Fruit fly (Drosophila melanogaster): ENCODE results near the gene CG34328.

CG34328 gene

DNA sequence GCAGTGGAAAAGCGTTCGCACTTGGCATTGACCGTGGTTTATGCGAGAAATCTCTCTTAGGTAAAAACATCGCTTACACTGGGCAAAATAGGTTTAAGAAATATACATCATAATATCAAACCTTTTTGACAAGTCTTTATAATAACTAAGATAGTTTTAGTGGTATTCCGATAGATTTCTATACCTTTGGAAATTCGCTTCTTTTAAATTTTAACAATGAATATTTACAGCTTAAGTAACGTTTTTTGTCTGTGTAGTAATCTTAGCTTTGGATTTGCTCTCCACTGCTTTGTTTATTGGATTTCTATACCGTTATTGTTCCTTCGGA, 7.5 kb upstream of the CG34328 start (continued):
- TF ChIP-seq otp (GFP tag; IDR thresholded peaks at IDR 0.05) = no peak
- no peak for TF ChIP-seq CG13287 (GFP tag; IDR thresholded peaks at IDR 0.05; ENCODE audit: partially characterized antibody)
- no peak for TF ChIP-seq Dref (GFP tag; IDR thresholded peaks at IDR 0.05)
- no peak for TF ChIP-seq slp2 (GFP tag; optimal IDR thresholded peaks at IDR 0.05)
- TF ChIP-seq CrebB (tag; optimal IDR thresholded peaks at IDR 0.05) = no peak
- TF ChIP-seq Atf-2 (GFP tag; optimal IDR thresholded peaks at IDR 0.05) = no peak
- TF ChIP-seq ham (GFP tag; IDR thresholded peaks at IDR 0.05) = no peak
- no peak for TF ChIP-seq CG12299 (tag; optimal IDR thresholded peaks at IDR 0.05)
- TF ChIP-seq Sox102F (GFP tag; optimal IDR thresholded peaks at IDR 0.05) = peak; percentile 48
- TF ChIP-seq wek (GFP tag; optimal IDR thresholded peaks at IDR 0.05) = no peak
- no peak for TF ChIP-seq CG14014 (GFP tag; IDR thresholded peaks at IDR 0.05)
- TF ChIP-seq CG11696 (GFP tag; IDR thresholded peaks at IDR 0.05) = no peak; the same call in 1 of the 2 replicates
- TF ChIP-seq caup (GFP tag; optimal IDR thresholded peaks at IDR 0.05; ENCODE audit: severe bottlenecking) = no peak
- TF ChIP-seq CG4404 (GFP tag; IDR thresholded peaks at IDR 0.05) = no peak
- TF ChIP-seq ttk (GFP tag; IDR thresholded peaks at IDR 0.05) = no peak
- TF ChIP-seq ind (GFP tag; optimal IDR thresholded peaks at IDR 0.05) = no peak
- TF ChIP-seq sr (GFP tag; IDR thresholded peaks at IDR 0.05) = no peak
- peak; percentile 9 for TF ChIP-seq CG9817 (tag; optimal IDR thresholded peaks at IDR 0.05)
- TF ChIP-seq org-1 (GFP tag; optimal IDR thresholded peaks at IDR 0.05) = no peak
- TF ChIP-seq amos (GFP tag; IDR thresholded peaks at IDR 0.05; ENCODE audit: partially characterized antibody) = no peak
- TF ChIP-seq Sox100B (GFP tag; optimal IDR thresholded peaks at IDR 0.05) = no peak
- no peak for TF ChIP-seq peb (GFP tag; IDR thresholded peaks at IDR 0.05)
- no peak; the same call in 1 of the 2 replicates for TF ChIP-seq slbo (GFP tag; IDR thresholded peaks at IDR 0.05)
- no peak for TF ChIP-seq Hand (GFP tag; optimal IDR thresholded peaks at IDR 0.05)
- TF ChIP-seq Pdp1 (GFP tag; optimal IDR thresholded peaks at IDR 0.05) = peak in 1 of 2 experiments; percentile 31
- no peak for TF ChIP-seq ftz-f1 (GFP tag; optimal IDR thresholded peaks at IDR 0.05)
- TF ChIP-seq CG3281 (GFP tag; optimal IDR thresholded peaks at IDR 0.05) = peak; percentile 21
- TF ChIP-seq salm (tag; optimal IDR thresholded peaks at IDR 0.05) = no peak
- TF ChIP-seq HLHmδ (GFP tag; optimal IDR thresholded peaks at IDR 0.05) = no peak
- TF ChIP-seq CG2678 (tag; optimal IDR thresholded peaks at IDR 0.05) = peak; percentile 42
- no peak for TF ChIP-seq gce (GFP tag; IDR thresholded peaks at IDR 0.05)
- TF ChIP-seq Gug (GFP tag; IDR thresholded peaks at IDR 0.05) = no peak
- TF ChIP-seq CG17328 (GFP tag; IDR thresholded peaks at IDR 0.05) = peak; percentile 32; the same call in 1 of the 2 replicates
- peak; percentile 42 for TF ChIP-seq grau (tag; optimal IDR thresholded peaks at IDR 0.05)
- no peak for TF ChIP-seq Dll (GFP tag; IDR thresholded peaks at IDR 0.05; ENCODE audit: partially characterized antibody)
- TF ChIP-seq dmrt11E (tag; optimal IDR thresholded peaks at IDR 0.05) = no peak
- TF ChIP-seq crc (GFP tag; optimal IDR thresholded peaks at IDR 0.05) = no peak
- peak; percentile 49 for TF ChIP-seq CG7839 (tag; optimal IDR thresholded peaks at IDR 0.05)
- TF ChIP-seq croc (GFP tag; conservative IDR thresholded peaks at IDR 0.05) = no peak
- no peak for TF ChIP-seq en (GFP tag; optimal IDR thresholded peaks at IDR 0.05)
- TF ChIP-seq CG5180 (GFP tag; optimal IDR thresholded peaks at IDR 0.05) = no peak
- TF ChIP-seq chm (GFP tag; IDR thresholded peaks at IDR 0.05) = no peak
- TF ChIP-seq HLH4C (GFP tag; IDR thresholded peaks at IDR 0.05; ENCODE audit: partially characterized antibody) = no peak
- no peak for TF ChIP-seq CG17385 (GFP tag; optimal IDR thresholded peaks at IDR 0.05)
- TF ChIP-seq CG10565 (GFP tag; optimal IDR thresholded peaks at IDR 0.05) = no peak
- TF ChIP-seq HmgZ (tag; optimal IDR thresholded peaks at IDR 0.05) = peak; percentile 5
- no peak for TF ChIP-seq corto (GFP tag; optimal IDR thresholded peaks at IDR 0.05)
- TF ChIP-seq CG14441 (GFP tag; IDR thresholded peaks at IDR 0.05) = no peak
- TF ChIP-seq zen2 (GFP tag; IDR thresholded peaks at IDR 0.05; ENCODE audit: partially characterized antibody) = no peak
- TF ChIP-seq fru (optimal IDR thresholded peaks at IDR 0.05) = no peak
- TF ChIP-seq Awh (GFP tag; IDR thresholded peaks at IDR 0.05) = no peak
- TF ChIP-seq nau (GFP tag; optimal IDR thresholded peaks at IDR 0.05) = no peak

Measured in whole organism, embryonic.